Worm (Caenorhabditis elegans): ENCODE results near the gene Y27F2A.9.

DNA sequence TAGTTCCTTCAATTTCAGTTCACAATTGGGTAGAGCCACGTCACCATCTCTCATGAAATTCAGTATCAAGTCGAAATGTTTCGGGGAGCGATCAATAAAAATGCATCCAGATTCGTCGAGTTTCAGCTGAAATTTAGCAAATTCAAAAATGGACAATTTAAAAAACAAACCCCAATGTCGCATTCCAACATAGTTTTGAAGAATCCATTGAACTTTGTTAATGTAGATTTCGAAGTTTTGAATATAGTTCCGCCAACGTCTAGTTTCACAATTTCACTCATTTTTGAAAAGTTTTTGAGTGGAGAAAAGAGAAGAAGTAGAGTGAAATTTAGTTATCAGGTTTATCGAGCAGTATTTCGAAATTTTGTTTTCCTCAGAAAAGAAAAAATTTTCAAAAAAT is 30.3 kb upstream of the Y27F2A.9 start, which contains the start of gene ZC239.14:
- TF ChIP-seq nhr-237 (tag; optimal IDR thresholded peaks at IDR 0.05), result no peak
- TF ChIP-seq elt-1 (tag; optimal IDR thresholded peaks at IDR 0.05; ENCODE audit: borderline replicate concordance, insufficient read depth), result no peak
- TF ChIP-seq M03D4.4 (tag; optimal IDR thresholded peaks at IDR 0.05), result no peak
- TF ChIP-seq snpc-4 (tag; optimal IDR thresholded peaks at IDR 0.05), result no peak
- no peak for TF ChIP-seq blmp-1 (tag; optimal IDR thresholded peaks at IDR 0.05)
- TF ChIP-seq ham-2 (GFP tag; optimal IDR thresholded peaks at IDR 0.05), result no peak
- no peak for TF ChIP-seq mls-2 (tag; optimal IDR thresholded peaks at IDR 0.05)
